Fruit fly (Drosophila melanogaster) whole organism, wandering third instar larva: ENCODE data around the gene Teh2.

ENCODE experiments used
- Abd-B ChIP-seq: fragments of >200 bp; optimal IDR thresholded peaks from 2 replicates; lab custom pipeline; 2017; ENCODE audit warnings: missing biosample characterization, missing genetic modification characterization
- CG32264 ChIP-seq: fragments of 200-800 bp; sonication (Bioruptor generic); optimal IDR thresholded peaks from 2 replicates; lab custom pipeline; 2016; ENCODE audit warnings: missing biosample characterization, missing genetic modification characterization
- CG9705 ChIP-seq: fragments of 200-800 bp; sonication (Bioruptor generic); optimal IDR thresholded peaks from 2 replicates; lab custom pipeline; 2018; ENCODE audit warnings: missing biosample characterization, mild to moderate bottlenecking, missing genetic modification characterization
- CrebA ChIP-seq: fragments of 200-800 bp; sonication (Bioruptor generic); optimal IDR thresholded peaks from 2 replicates; lab custom pipeline; 2016; ENCODE audit warnings: missing biosample characterization, mild to moderate bottlenecking, missing genetic modification characterization, borderline replicate concordance
- Dif ChIP-seq: fragments of 200-275, 200-300 bp; sonication (Bioruptor generic); optimal IDR thresholded peaks from 2 replicates; lab custom pipeline; 2018; ENCODE audit warnings: missing biosample characterization, missing genetic modification characterization; ENCODE audit not compliant: partially characterized antibody
- GATAd ChIP-seq: sonication (Bioruptor generic); optimal IDR thresholded peaks from 2 replicates; lab custom pipeline; 2016; ENCODE audit warnings: missing biosample characterization, missing genetic modification characterization
- HLH106 ChIP-seq: fragments of 200-800 bp; optimal IDR thresholded peaks from 3 replicates; lab custom pipeline; 2019; ENCODE audit warnings: missing biosample characterization, mild to moderate bottlenecking, missing genetic modification characterization, moderate library complexity
- Hnf4 ChIP-seq: fragments of 200-800 bp; sonication (Bioruptor generic); optimal IDR thresholded peaks from 2 replicates; lab custom pipeline; 2016; ENCODE audit warnings: missing biosample characterization, mild to moderate bottlenecking, missing genetic modification characterization
- Hr78 ChIP-seq: fragments of >200 bp; optimal IDR thresholded peaks from 2 replicates; lab custom pipeline; 2017; ENCODE audit warnings: missing biosample characterization, missing genetic modification characterization
- Hr83 ChIP-seq: fragments of 200-300 bp; sonication (Bioruptor generic); optimal IDR thresholded peaks from 2 replicates; lab custom pipeline; 2016; ENCODE audit warnings: missing biosample characterization, mild to moderate bottlenecking, missing genetic modification characterization, moderate library complexity; ENCODE audit not compliant: poor library complexity, severe bottlenecking
- Jra ChIP-seq: sonication (Bioruptor generic); optimal IDR thresholded peaks from 2 replicates; lab custom pipeline; 2016; ENCODE audit warnings: missing biosample characterization, missing genetic modification characterization
- Mio ChIP-seq: sonication (Bioruptor generic); optimal IDR thresholded peaks from 2 replicates; lab custom pipeline; 2016; ENCODE audit warnings: missing biosample characterization, missing genetic modification characterization
- Myc ChIP-seq: fragments of >200 bp; optimal IDR thresholded peaks from 2 replicates; lab custom pipeline; 2017
- N ChIP-seq: fragments of >200 bp; optimal IDR thresholded peaks from 2 replicates; lab custom pipeline; 2018; ENCODE audit warnings: missing biosample characterization, missing external identifiers, missing genetic modification characterization
- OdsH ChIP-seq: fragments of 200-800 bp; sonication (Bioruptor generic); optimal IDR thresholded peaks from 2 replicates; lab custom pipeline; 2016; ENCODE audit warnings: missing biosample characterization, mild to moderate bottlenecking, missing genetic modification characterization
- Rel ChIP-seq, 2 experiments: fragments of 200-800 bp; sonication (Bioruptor generic) in 1 of 2; optimal IDR thresholded peaks; 2 replicates in 1 of 2; 3 replicates in 1 of 2; lab custom pipeline; 2016 to 2019; ENCODE audit warnings: mild to moderate bottlenecking in 2 of 2, missing biosample characterization in 2 of 2, missing genetic modification characterization in 2 of 2, moderate library complexity in 1 of 2
- Sp1 ChIP-seq: fragments of 200-800 bp; sonication (Bioruptor generic); optimal IDR thresholded peaks from 3 replicates; lab custom pipeline; 2019; ENCODE audit warnings: missing biosample characterization, mild to moderate bottlenecking, missing genetic modification characterization, moderate library complexity
- Vsx2 ChIP-seq: fragments of 200-300, 225-300 bp; sonication (Bioruptor generic); optimal IDR thresholded peaks from 2 replicates; lab custom pipeline; 2018; ENCODE audit warnings: missing biosample characterization, missing genetic modification characterization; ENCODE audit not compliant: partially characterized antibody
- br ChIP-seq: fragments of 200-800 bp; sonication (Bioruptor generic); optimal IDR thresholded peaks from 2 replicates; lab custom pipeline; 2016; ENCODE audit warnings: missing biosample characterization, missing genetic modification characterization
- dl ChIP-seq, 2 experiments: fragments of 175-275, 200-275 bp in 1 of 2; fragments of 200-275 bp in 1 of 2; sonication (Bioruptor generic); optimal IDR thresholded peaks; lab custom pipeline; 2018; ENCODE audit warnings: mild to moderate bottlenecking in 2 of 2, missing biosample characterization in 2 of 2, missing genetic modification characterization in 2 of 2, moderate library complexity in 2 of 2; ENCODE audit not compliant: partially characterized antibody in 2 of 2, insufficient read depth in 1 of 2
- dsf ChIP-seq: sonication (Bioruptor generic); optimal IDR thresholded peaks from 2 replicates; lab custom pipeline; 2016; ENCODE audit warnings: missing biosample characterization, missing genetic modification characterization, borderline replicate concordance
- ey ChIP-seq: fragments of 200-800 bp; sonication (Bioruptor generic); optimal IDR thresholded peaks from 2 replicates; lab custom pipeline; 2016; ENCODE audit warnings: missing biosample characterization, missing genetic modification characterization
- foxo ChIP-seq, 2 experiments: fragments of 200-800 bp; sonication (Bioruptor generic); optimal IDR thresholded peaks; 2 replicates in 1 of 2; 3 replicates in 1 of 2; lab custom pipeline; 2016 to 2017; ENCODE audit warnings: missing biosample characterization in 2 of 2, missing genetic modification characterization in 2 of 2
- fru ChIP-seq: fragments of 200-800 bp; sonication (Bioruptor generic); optimal IDR thresholded peaks from 3 replicates; lab custom pipeline; 2016; ENCODE audit warnings: missing biosample characterization, mild to moderate bottlenecking, missing genetic modification characterization
- h ChIP-seq: fragments of 200-800 bp; sonication (Bioruptor generic); optimal IDR thresholded peaks from 3 replicates; lab custom pipeline; 2016; ENCODE audit warnings: missing biosample characterization, mild to moderate bottlenecking, missing genetic modification characterization
- jim ChIP-seq: fragments of 175-275, 200-325 bp; sonication (Bioruptor generic); optimal IDR thresholded peaks from 2 replicates; lab custom pipeline; 2016; ENCODE audit warnings: missing biosample characterization, mild to moderate bottlenecking, missing genetic modification characterization
- pan ChIP-seq: fragments of >200 bp; optimal IDR thresholded peaks from 2 replicates; lab custom pipeline; 2017
- psq ChIP-seq: fragments of 200-800 bp; sonication (Bioruptor generic); optimal IDR thresholded peaks from 3 replicates; lab custom pipeline; 2017; ENCODE audit warnings: missing biosample characterization, mild to moderate bottlenecking, missing genetic modification characterization, moderate library complexity
- rgr ChIP-seq: fragments of 200-800 bp; sonication (Bioruptor generic); optimal IDR thresholded peaks from 3 replicates; lab custom pipeline; 2016; ENCODE audit warnings: missing biosample characterization, mild to moderate bottlenecking, missing genetic modification characterization
- sv ChIP-seq: fragments of 200-800 bp; sonication (Bioruptor generic); optimal IDR thresholded peaks from 3 replicates; lab custom pipeline; 2016; ENCODE audit warnings: missing biosample characterization, missing genetic modification characterization
- tai ChIP-seq: sonication (Bioruptor generic); optimal IDR thresholded peaks from 2 replicates; lab custom pipeline; 2016; ENCODE audit warnings: missing biosample characterization, missing genetic modification characterization
- usp ChIP-seq: fragments of >200 bp; optimal IDR thresholded peaks from 2 replicates; lab custom pipeline; 2017; ENCODE audit warnings: missing biosample characterization, missing genetic modification characterization
- woc ChIP-seq: sonication (Bioruptor generic); optimal IDR thresholded peaks from 2 replicates; lab custom pipeline; 2016; ENCODE audit warnings: missing biosample characterization, mild to moderate bottlenecking, missing genetic modification characterization

The Teh2 gene

dm6 chr3L:4231401-4232014 is 43.7 kb upstream of the Teh2 start:
- TF ChIP-seq foxo (GFP tag; optimal IDR thresholded peaks at IDR 0.05; lab: Kevin White, UChicago) (no peak), fru (GFP tag; lab: Kevin White, UChicago) (no peak), Rel (GFP tag; optimal IDR thresholded peaks at IDR 0.05; lab: Kevin White, UChicago) (no peak), Rel (tag; optimal IDR thresholded peaks at IDR 0.05; lab: Kevin White, UChicago) (peak; percentile 68)

- TF ChIP-seq ey (GFP tag; lab: Kevin White, UChicago): peak; percentile 69
- TF ChIP-seq Hr83 (GFP tag; lab: Kevin White, UChicago): no peak
- TF ChIP-seq dsf (GFP tag; lab: Kevin White, UChicago): no peak
- TF ChIP-seq Jra (GFP tag; lab: Kevin White, UChicago): no peak
- no peak for TF ChIP-seq pan (lab: Kevin White, UChicago)
- TF ChIP-seq CG32264 (GFP tag; lab: Kevin White, UChicago): peak; percentile 8
- peak; percentile 76 for TF ChIP-seq h (GFP tag; lab: Kevin White, UChicago)
- no peak for TF ChIP-seq N
- peak; percentile 58 for TF ChIP-seq rgr
- TF ChIP-seq Rel (GFP tag; optimal IDR thresholded peaks at IDR 0.05; lab: Kevin White, UChicago): no peak
- no peak for TF ChIP-seq Rel (tag; optimal IDR thresholded peaks at IDR 0.05; lab: Kevin White, UChicago)
- TF ChIP-seq jim (GFP tag; lab: Kevin White, UChicago): no peak
- TF ChIP-seq sv (GFP tag; lab: Kevin White, UChicago): peak; percentile 86
- TF ChIP-seq usp (GFP tag; lab: Kevin White, UChicago): no peak
- no peak for TF ChIP-seq Mio (GFP tag; lab: Kevin White, UChicago)
- peak; percentile 49 for TF ChIP-seq Hnf4 (GFP tag; lab: Kevin White, UChicago)
- TF ChIP-seq CrebA (GFP tag; lab: Kevin White, UChicago): no peak
- no peak for TF ChIP-seq dl (GFP tag; optimal IDR thresholded peaks at IDR 0.05; lab: Kevin White, UChicago; ENCODE audit: insufficient read depth in 1 of 2, partially characterized antibody in 2 of 2)
- TF ChIP-seq CG9705 (GFP tag; lab: Kevin White, UChicago): no peak
- TF ChIP-seq Dif (GFP tag; lab: Kevin White, UChicago): no peak
- no peak for TF ChIP-seq GATAd (GFP tag; lab: Kevin White, UChicago)
- no peak for TF ChIP-seq Vsx2 (GFP tag; lab: Kevin White, UChicago)
- TF ChIP-seq Hr78 (GFP tag; lab: Kevin White, UChicago): no peak
- TF ChIP-seq Abd-B: no peak
- no peak for TF ChIP-seq tai
- peak; percentile 10 for TF ChIP-seq woc (GFP tag; lab: Kevin White, UChicago)
- TF ChIP-seq fru (GFP tag; lab: Kevin White, UChicago): peak; percentile 71
- TF ChIP-seq HLH106 (tag; lab: Kevin White, UChicago): peak; percentile 40
- TF ChIP-seq psq (GFP tag; lab: Kevin White, UChicago): peak; percentile 45
- TF ChIP-seq Myc (lab: Kevin White, UChicago): no peak
- TF ChIP-seq Sp1: peak; percentile 43
- TF ChIP-seq br (GFP tag; lab: Kevin White, UChicago): peak; percentile 62
- peak in 1 of 2 experiments; percentile 60 for TF ChIP-seq foxo (GFP tag; optimal IDR thresholded peaks at IDR 0.05; lab: Kevin White, UChicago)
- TF ChIP-seq OdsH (GFP tag; lab: Kevin White, UChicago): peak; percentile 41
Observed at dm6 chr3L:4230357-4230901, 42.6 kb upstream of the Teh2 start.

dm6 chr3L:4229365-4229967 is 41.6 kb upstream of the Teh2 start:
- TF ChIP-seq jim (GFP tag; lab: Kevin White, UChicago) (no peak), Hnf4 (GFP tag; lab: Kevin White, UChicago) (no peak), Jra (GFP tag; lab: Kevin White, UChicago) (no peak)
